Worm (Caenorhabditis elegans): ENCODE data around the gene Y48A6B.8.

The Y48A6B.8 gene

ce11 chrIII:11069265-11069664 is 40.0 kb upstream of the Y48A6B.8 start:
- TF ChIP-seq ztf-11 (tag; optimal IDR thresholded peaks at IDR 0.05) = no peak
- TF ChIP-seq cnd-1 (tag; optimal IDR thresholded peaks at IDR 0.05) = no peak
- no peak for TF ChIP-seq blmp-1 (tag; optimal IDR thresholded peaks at IDR 0.05)
- no peak for TF ChIP-seq elt-1 (tag; optimal IDR thresholded peaks at IDR 0.05; ENCODE audit: borderline replicate concordance, insufficient read depth)
- TF ChIP-seq nhr-237 (tag; optimal IDR thresholded peaks at IDR 0.05) = no peak
- no peak for TF ChIP-seq nhr-12 (tag; optimal IDR thresholded peaks at IDR 0.05)
- TF ChIP-seq unc-120 (tag; optimal IDR thresholded peaks at IDR 0.05; ENCODE audit: poor library complexity, severe bottlenecking) = no peak
- TF ChIP-seq mab-5 (tag; optimal IDR thresholded peaks at IDR 0.05) = no peak
- no peak for TF ChIP-seq unc-62 (GFP tag; optimal IDR thresholded peaks at IDR 0.05)
- TF ChIP-seq mep-1 (tag; optimal IDR thresholded peaks at IDR 0.05) = no peak
- TF ChIP-seq snpc-4 (tag; optimal IDR thresholded peaks at IDR 0.05) = no peak
- no peak for TF ChIP-seq ceh-83 (GFP tag; optimal IDR thresholded peaks at IDR 0.05)

ce11 chrIII:11068553-11068952 is 39.3 kb upstream of the Y48A6B.8 start, which contains the start of gene W09D6.1:
Gene W09D6.1, plus strand, starts transcription at chrIII:11068853.
- TF ChIP-seq sem-2 (GFP tag; optimal IDR thresholded peaks at IDR 0.05) (no peak), blmp-1 (tag; optimal IDR thresholded peaks at IDR 0.05) (no peak)

- no peak for TF ChIP-seq ceh-39 (tag; optimal IDR thresholded peaks at IDR 0.05)
- no peak for TF ChIP-seq tbx-8 (GFP tag; optimal IDR thresholded peaks at IDR 0.05)
- no peak for TF ChIP-seq nhr-28 (tag; optimal IDR thresholded peaks at IDR 0.05)
- no peak for TF ChIP-seq blmp-1 (tag; optimal IDR thresholded peaks at IDR 0.05)
- TF ChIP-seq nhr-12 (tag; optimal IDR thresholded peaks at IDR 0.05) = no peak
- no peak for TF ChIP-seq elt-1 (tag; optimal IDR thresholded peaks at IDR 0.05; ENCODE audit: borderline replicate concordance, insufficient read depth)
- no peak for TF ChIP-seq lsy-2 (tag; optimal IDR thresholded peaks at IDR 0.05)
- TF ChIP-seq cnd-1 (tag; optimal IDR thresholded peaks at IDR 0.05) = no peak
- no peak for TF ChIP-seq flh-1 (GFP tag; optimal IDR thresholded peaks at IDR 0.05)
- TF ChIP-seq M03D4.4 (tag; optimal IDR thresholded peaks at IDR 0.05) = peak; percentile 19
- no peak for TF ChIP-seq nhr-2 (tag; optimal IDR thresholded peaks at IDR 0.05)
- TF ChIP-seq sptf-1 (tag; optimal IDR thresholded peaks at IDR 0.05) = peak; percentile 29
- TF ChIP-seq ham-2 (GFP tag; optimal IDR thresholded peaks at IDR 0.05) = no peak
- peak; percentile 43 for TF ChIP-seq ztf-11 (tag; optimal IDR thresholded peaks at IDR 0.05)
- TF ChIP-seq unc-39 (tag; optimal IDR thresholded peaks at IDR 0.05) = no peak
- no peak for TF ChIP-seq mls-2 (tag; optimal IDR thresholded peaks at IDR 0.05)
- no peak for TF ChIP-seq pha-4 (tag; optimal IDR thresholded peaks at IDR 0.05)
- peak; percentile 8 for TF ChIP-seq lin-13 (tag; optimal IDR thresholded peaks at IDR 0.05)
- no peak for TF ChIP-seq nhr-237 (tag; optimal IDR thresholded peaks at IDR 0.05)
- no peak for TF ChIP-seq drap-1 (GFP tag; optimal IDR thresholded peaks at IDR 0.05)
- TF ChIP-seq sem-2 (GFP tag; optimal IDR thresholded peaks at IDR 0.05) = no peak
- TF ChIP-seq nhr-76 (tag; optimal IDR thresholded peaks at IDR 0.05) = no peak
- TF ChIP-seq unc-120 (tag; optimal IDR thresholded peaks at IDR 0.05; ENCODE audit: poor library complexity, severe bottlenecking) = peak; percentile 54
- TF ChIP-seq hlh-1 (tag; optimal IDR thresholded peaks at IDR 0.05) = no peak
- TF ChIP-seq elt-3 (tag; optimal IDR thresholded peaks at IDR 0.05) = no peak
- TF ChIP-seq ceh-83 (GFP tag; optimal IDR thresholded peaks at IDR 0.05) = no peak
- TF ChIP-seq bed-3 (GFP tag; optimal IDR thresholded peaks at IDR 0.05) = peak; percentile 12
- no peak for TF ChIP-seq snpc-4 (tag; optimal IDR thresholded peaks at IDR 0.05)
- TF ChIP-seq unc-62 (GFP tag; optimal IDR thresholded peaks at IDR 0.05) = no peak
- no peak for TF ChIP-seq mep-1 (tag; optimal IDR thresholded peaks at IDR 0.05)
- TF ChIP-seq lin-32 (GFP tag; optimal IDR thresholded peaks at IDR 0.05) = no peak
- TF ChIP-seq ces-1 (GFP tag; optimal IDR thresholded peaks at IDR 0.05) = peak; percentile 14
- no peak for TF ChIP-seq zip-8 (tag; optimal IDR thresholded peaks at IDR 0.05)
- TF ChIP-seq ceh-43 (GFP tag; optimal IDR thresholded peaks at IDR 0.05) = no peak
- TF ChIP-seq mab-5 (tag; optimal IDR thresholded peaks at IDR 0.05) = no peak
Observed at ce11 chrIII:11066691-11067090, 37.5 kb upstream of the Y48A6B.8 start.

ce11 chrIII:11064576-11064975 is 35.3 kb upstream of the Y48A6B.8 start:
- TF ChIP-seq tbx-8 (GFP tag; optimal IDR thresholded peaks at IDR 0.05) = no peak
- no peak for TF ChIP-seq zip-8 (tag; optimal IDR thresholded peaks at IDR 0.05)
- TF ChIP-seq sem-2 (GFP tag; optimal IDR thresholded peaks at IDR 0.05) = no peak
- no peak for TF ChIP-seq snpc-4 (tag; optimal IDR thresholded peaks at IDR 0.05)
- TF ChIP-seq ceh-39 (tag; optimal IDR thresholded peaks at IDR 0.05) = no peak
- TF ChIP-seq elt-3 (tag; optimal IDR thresholded peaks at IDR 0.05) = no peak
- TF ChIP-seq unc-120 (tag; optimal IDR thresholded peaks at IDR 0.05; ENCODE audit: poor library complexity, severe bottlenecking) = no peak
- TF ChIP-seq blmp-1 (tag; optimal IDR thresholded peaks at IDR 0.05) = no peak
- TF ChIP-seq flh-1 (GFP tag; optimal IDR thresholded peaks at IDR 0.05) = no peak
- no peak for TF ChIP-seq nhr-76 (tag; optimal IDR thresholded peaks at IDR 0.05)

Data from whole organism, mixed stage, embryonic.